Fruit fly (Drosophila melanogaster) whole organism, pupa: ENCODE results near the gene Cp16.

Experiments used
- CG13204 ChIP-seq: fragments of 200-800 bp; sonication (Bioruptor generic); optimal IDR thresholded peaks from 2 replicates; lab custom pipeline; 2018; ENCODE audit warnings: missing biosample characterization, mild to moderate bottlenecking, missing genetic modification characterization, moderate library complexity
- CG14655 ChIP-seq: fragments of 200-800 bp; sonication (Bioruptor generic); optimal IDR thresholded peaks from 3 replicates; lab custom pipeline; 2017; ENCODE audit warnings: mild to moderate bottlenecking, missing biosample characterization, missing genetic modification reagents, missing genetic modification characterization
- CG15710 ChIP-seq: fragments of 200-800 bp; sonication (Bioruptor generic); optimal IDR thresholded peaks from 2 replicates; lab custom pipeline; 2018; ENCODE audit warnings: missing biosample characterization, mild to moderate bottlenecking, missing genetic modification characterization, moderate library complexity
- CG17806 ChIP-seq: fragments of 200-800 bp; sonication (Bioruptor generic); optimal IDR thresholded peaks from 2 replicates; lab custom pipeline; 2018; ENCODE audit warnings: missing biosample characterization, mild to moderate bottlenecking, missing genetic modification characterization, moderate library complexity
- CG8159 ChIP-seq: fragments of 200-800 bp; sonication (Bioruptor generic); optimal IDR thresholded peaks from 3 replicates; lab custom pipeline; 2018; ENCODE audit warnings: missing biosample characterization, mild to moderate bottlenecking, missing genetic modification characterization, moderate library complexity
- CG8301 ChIP-seq: fragments of 200-800 bp; sonication (Bioruptor generic); optimal IDR thresholded peaks from 2 replicates; lab custom pipeline; 2018; ENCODE audit warnings: missing biosample characterization, mild to moderate bottlenecking, missing genetic modification characterization
- EcR ChIP-seq: fragments of 200-800 bp; sonication (Bioruptor generic); optimal IDR thresholded peaks from 3 replicates; lab custom pipeline; 2019; ENCODE audit warnings: missing biosample characterization, missing genetic modification characterization, mild to moderate bottlenecking, moderate library complexity, missing genetic modification reagents
- Pif1B ChIP-seq: fragments of 200-800 bp; sonication (Bioruptor generic); optimal IDR thresholded peaks from 3 replicates; lab custom pipeline; 2016; ENCODE audit warnings: missing biosample characterization, missing genetic modification characterization
- gl ChIP-seq: fragments of 200-800 bp; sonication (Bioruptor generic); optimal IDR thresholded peaks from 2 replicates; lab custom pipeline; 2018; ENCODE audit warnings: missing biosample characterization, mild to moderate bottlenecking, missing genetic modification characterization

- TF ChIP-seq CG8301 (tag; lab: Kevin White, UChicago) (peak; percentile 91), CG8159 (tag; lab: Kevin White, UChicago) (peak; percentile 98), Pif1B (GFP tag; lab: Kevin White, UChicago) (peak; percentile 89), CG14655 (peak; percentile 99), CG13204 (GFP tag; lab: Kevin White, UChicago) (peak; percentile 94), EcR (peak; percentile 48), CG17806 (tag; lab: Kevin White, UChicago) (peak; percentile 90), CG15710 (tag; lab: Kevin White, UChicago) (peak; percentile 95), gl (tag; lab: Kevin White, UChicago) (peak; percentile 84)
Measured at dm6 chr3L:8765969-8766538, 34.3 kb downstream of the Cp16 start.
